Fruit fly (Drosophila melanogaster): ENCODE measurements around the gene eIF4H1.

The eIF4H1 gene

DNA sequence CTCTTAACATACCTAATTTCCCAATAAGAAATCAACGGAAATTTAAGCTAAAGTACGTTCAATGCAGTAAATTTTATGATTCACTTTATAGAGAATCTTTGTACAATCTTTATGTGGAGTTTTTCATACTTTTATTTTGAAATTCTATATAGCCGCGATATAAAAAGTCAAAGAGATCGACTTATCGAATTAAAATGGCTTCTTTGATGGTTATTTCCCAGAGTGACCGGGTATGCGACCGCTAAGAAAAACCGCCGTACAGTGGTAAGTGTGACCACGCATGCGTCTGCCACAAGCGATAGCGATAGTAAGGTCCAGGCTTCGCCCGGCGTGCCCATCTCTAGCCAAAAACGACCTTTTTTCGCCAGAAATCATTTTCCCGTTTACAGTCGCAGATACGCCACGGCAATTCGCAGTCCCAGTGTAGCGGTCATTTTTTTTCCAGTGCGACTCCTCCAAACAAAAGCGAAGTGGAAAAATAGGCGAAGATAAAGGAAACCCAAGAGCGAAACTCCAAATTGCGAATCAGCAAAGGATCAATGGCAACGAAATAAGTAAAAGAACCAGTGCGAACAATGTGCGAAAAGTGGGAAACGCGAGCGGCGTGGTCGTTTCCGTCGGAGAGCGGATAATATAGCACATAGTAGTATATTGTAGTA lies 25.9 kb upstream of the eIF4H1 start, which contains the start of gene hang (continued):
- TF ChIP-seq Sox14 (GFP tag; optimal IDR thresholded peaks at IDR 0.05), result peak; percentile 55
- peak; percentile 70 for TF ChIP-seq eg (GFP tag; IDR thresholded peaks at IDR 0.05)
- TF ChIP-seq Sox15 (GFP tag; optimal IDR thresholded peaks at IDR 0.05), result no peak
- no peak for TF ChIP-seq Hr4 (GFP tag; optimal IDR thresholded peaks at IDR 0.05)
- no peak for TF ChIP-seq CG10631 (GFP tag; optimal IDR thresholded peaks at IDR 0.05)
- no peak for TF ChIP-seq Met (GFP tag; optimal IDR thresholded peaks at IDR 0.05)
- TF ChIP-seq CG31627 (GFP tag; optimal IDR thresholded peaks at IDR 0.05), result peak; percentile 18
- peak; percentile 28 for TF ChIP-seq CG9139 (GFP tag; optimal IDR thresholded peaks at IDR 0.05)
- no peak for TF ChIP-seq spab (GFP tag; optimal IDR thresholded peaks at IDR 0.05)
- no peak for TF ChIP-seq Gug (GFP tag; IDR thresholded peaks at IDR 0.05)
- TF ChIP-seq CG6276 (GFP tag; optimal IDR thresholded peaks at IDR 0.05), result peak; percentile 46
- peak; percentile 4 for TF ChIP-seq CG10669 (GFP tag; optimal IDR thresholded peaks at IDR 0.05)

DNA sequence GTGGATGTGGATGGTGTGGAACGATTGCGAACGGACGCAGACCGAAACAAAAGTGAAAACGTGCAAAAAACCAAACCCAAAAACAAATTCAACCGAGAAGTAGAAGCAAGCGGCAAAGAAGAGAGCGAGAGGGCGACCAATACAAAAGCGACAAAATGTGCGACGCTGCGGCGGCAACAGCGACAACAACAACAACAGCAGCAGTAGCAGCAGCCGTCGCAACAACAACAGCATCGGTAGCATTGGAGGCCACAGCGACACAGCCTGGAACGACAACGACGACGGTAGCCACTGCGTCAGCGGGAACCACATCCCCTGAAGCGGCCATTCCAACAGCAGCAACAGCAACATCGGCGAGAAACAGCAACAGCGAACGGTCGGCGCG lies 25.3 kb upstream of the eIF4H1 start:
- no peak for TF ChIP-seq CG11762 (GFP tag; optimal IDR thresholded peaks at IDR 0.05; ENCODE audit: insufficient read depth)
- peak; percentile 16; the same call in 1 of the 2 replicates for TF ChIP-seq CG11294 (GFP tag; IDR thresholded peaks at IDR 0.05)
- no peak for TF ChIP-seq esn (GFP tag; optimal IDR thresholded peaks at IDR 0.05)
- peak; percentile 53 for TF ChIP-seq CG15336 (GFP tag; IDR thresholded peaks at IDR 0.05)
- peak; percentile 55; the same call in 2 of the 3 replicates for TF ChIP-seq CG6163 (GFP tag; IDR thresholded peaks at IDR 0.05)
- TF ChIP-seq CG6276 (GFP tag; optimal IDR thresholded peaks at IDR 0.05), result peak; percentile 14
- peak; percentile 70 for TF ChIP-seq svp (GFP tag)
- TF ChIP-seq Eip93F (GFP tag; optimal IDR thresholded peaks at IDR 0.05), result peak; percentile 15
- TF ChIP-seq Blimp-1 (GFP tag; optimal IDR thresholded peaks at IDR 0.05), result peak; percentile 38
- peak; percentile 21; the same call in 1 of the 3 replicates for TF ChIP-seq eg (GFP tag; IDR thresholded peaks at IDR 0.05)

DNA sequence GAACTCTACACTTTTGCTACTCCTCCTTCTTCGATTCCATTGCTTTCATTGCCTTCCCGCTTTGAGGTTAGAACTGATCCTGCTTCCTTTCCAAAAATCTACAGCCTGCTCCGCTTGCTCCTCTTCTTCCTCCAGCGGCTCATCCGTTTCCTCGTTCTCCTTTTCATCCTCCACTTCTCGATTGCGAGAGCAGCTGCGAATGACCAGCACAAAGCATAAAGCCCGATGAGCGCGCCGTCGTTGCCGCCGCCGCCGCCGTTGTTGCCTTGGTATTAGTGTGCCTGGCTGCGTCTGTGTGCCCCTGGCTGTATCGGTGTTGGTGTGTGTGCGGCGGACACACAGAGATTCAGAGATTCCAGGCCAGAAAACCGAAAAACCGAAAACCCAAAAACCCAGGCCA lies 24.2 kb upstream of the eIF4H1 start:
- TF ChIP-seq CG3032 (tag; optimal IDR thresholded peaks at IDR 0.05) (no peak), svp (GFP tag) (peak; percentile 81)

DNA sequence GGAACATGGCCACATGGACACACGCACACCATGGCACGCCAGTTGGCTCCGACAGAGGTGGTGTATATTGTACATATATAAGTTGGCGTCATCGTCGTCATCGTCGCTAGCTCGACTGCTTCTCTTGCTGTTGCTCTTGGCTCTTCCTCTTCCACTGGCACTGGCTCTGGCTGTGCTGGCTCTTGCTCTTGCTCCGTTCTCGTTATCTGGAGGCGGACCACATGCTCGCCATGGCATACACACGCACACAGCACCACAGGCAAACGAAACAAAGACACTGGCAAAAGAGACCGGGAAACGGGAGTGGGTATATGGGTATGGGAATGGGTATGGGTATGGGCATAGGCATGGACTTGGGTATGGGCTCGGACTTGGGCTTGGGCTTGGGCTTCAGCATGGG lies 23.3 kb upstream of the eIF4H1 start:
- TF ChIP-seq spab (GFP tag; optimal IDR thresholded peaks at IDR 0.05) (no peak), achi (GFP tag; optimal IDR thresholded peaks at IDR 0.05) (no peak), CG6163 (GFP tag; IDR thresholded peaks at IDR 0.05) (peak; percentile 45; the same call in 1 of the 3 replicates), Eip75B (GFP tag; optimal IDR thresholded peaks at IDR 0.05) (no peak), Gug (GFP tag; IDR thresholded peaks at IDR 0.05) (no peak), fkh (GFP tag; optimal IDR thresholded peaks at IDR 0.05) (no peak), CG6808 (GFP tag; optimal IDR thresholded peaks at IDR 0.05) (no peak), salr (GFP tag; optimal IDR thresholded peaks at IDR 0.05) (no peak), OdsH (GFP tag; optimal IDR thresholded peaks at IDR 0.05) (no peak), CG10669 (GFP tag; optimal IDR thresholded peaks at IDR 0.05) (no peak), CG6854 (GFP tag; optimal IDR thresholded peaks at IDR 0.05) (no peak), Hr39 (GFP tag; optimal IDR thresholded peaks at IDR 0.05) (no peak), dsx (GFP tag; optimal IDR thresholded peaks at IDR 0.05; ENCODE audit: poor library complexity, severe bottlenecking) (no peak), CG10631 (GFP tag; optimal IDR thresholded peaks at IDR 0.05) (no peak), pdm3 (GFP tag; optimal IDR thresholded peaks at IDR 0.05) (no peak), CG32006 (GFP tag; optimal IDR thresholded peaks at IDR 0.05) (no peak), CG1621 (tag; optimal IDR thresholded peaks at IDR 0.05) (no peak), Sox102F (GFP tag; optimal IDR thresholded peaks at IDR 0.05) (no peak), lz (GFP tag; optimal IDR thresholded peaks at IDR 0.05) (no peak), dac (GFP tag; optimal IDR thresholded peaks at IDR 0.05) (no peak), CG11762 (GFP tag; optimal IDR thresholded peaks at IDR 0.05; ENCODE audit: insufficient read depth) (no peak), CG7368 (GFP tag; optimal IDR thresholded peaks at IDR 0.05) (no peak), CG8319 (GFP tag; optimal IDR thresholded peaks at IDR 0.05) (no peak), CG6276 (GFP tag; optimal IDR thresholded peaks at IDR 0.05) (no peak), CG4318 (GFP tag; optimal IDR thresholded peaks at IDR 0.05) (no peak), CG6792 (GFP tag; optimal IDR thresholded peaks at IDR 0.05) (no peak), CG34406 (GFP tag; optimal IDR thresholded peaks at IDR 0.05) (no peak), Sox14 (GFP tag; optimal IDR thresholded peaks at IDR 0.05) (peak; percentile 62), Ets96B (tag; optimal IDR thresholded peaks at IDR 0.05) (no peak), svp (GFP tag) (peak; percentile 67), fd59A (GFP tag; optimal IDR thresholded peaks at IDR 0.05) (no peak), CG3032 (tag; optimal IDR thresholded peaks at IDR 0.05) (no peak), CG16779 (tag; optimal IDR thresholded peaks at IDR 0.05) (peak; percentile 20)

Data from whole organism, prepupa.